Worm (Caenorhabditis elegans) whole organism, young adult: ENCODE data around the gene Y48A6B.8.

Experiments
- egl-18 ChIP-seq: fragments of 200-800 bp; sonication (Bioruptor generic); IDR thresholded peaks from 2 replicates; pipeline ENCODE4 v1.3.6; 2022; ENCODE audit warnings: missing genetic modification reagents, missing genetic modification characterization, missing compliant biosample characterization
- nfya-1 ChIP-seq: sonication (generic microtip); optimal IDR thresholded peaks from 2 replicates; lab custom pipeline; 2017; ENCODE audit warnings: antibody characterized with exemption, missing compliant biosample characterization, missing genetic modification characterization, borderline replicate concordance; ENCODE audit not compliant: insufficient read depth
- pha-4 ChIP-seq: fragments of 150-350 bp; sonication (generic microtip); optimal IDR thresholded peaks from 2 replicates; lab custom pipeline; 2014; ENCODE audit warnings: missing biosample characterization, missing genetic modification reagents, missing genetic modification characterization
- unc-130 ChIP-seq: sonication (generic microtip); optimal IDR thresholded peaks from 2 replicates; lab custom pipeline; 2016; ENCODE audit warnings: missing genetic modification reagents, missing genetic modification characterization, missing compliant biosample characterization
- unc-62 ChIP-seq: fragments of 150-350 bp; optimal IDR thresholded peaks from 2 replicates; lab custom pipeline; 2014; ENCODE audit warnings: missing biosample characterization, missing genetic modification reagents, missing genetic modification characterization

ce11 chrIII:11070210-11070609 is 41.0 kb upstream of the Y48A6B.8 start:
- TF ChIP-seq nfya-1 (no peak), unc-130 (GFP tag; lab: Kevin White, UChicago) (no peak), pha-4 (tag; lab: Kevin White, UChicago) (no peak), unc-62 (GFP tag; lab: Kevin White, UChicago) (no peak), egl-18 (GFP tag; lab: Robert Waterston, UW) (no peak)
